Worm (Caenorhabditis elegans) whole organism, mixed stage, embryonic: ENCODE measurements around the gene Y73F8A.36.

Experiments used
- M03D4.4 ChIP-seq: sonication (generic microtip); optimal IDR thresholded peaks from 2 replicates; lab custom pipeline; 2017; ENCODE audit warnings: mild to moderate bottlenecking, missing genetic modification characterization, missing compliant biosample characterization
- bed-3 ChIP-seq: fragments of 200-800 bp; sonication (Bioruptor generic); optimal IDR thresholded peaks from 3 replicates; lab custom pipeline; 2018; ENCODE audit warnings: mild to moderate bottlenecking, missing genetic modification characterization, moderate library complexity, missing compliant biosample characterization
- blmp-1 ChIP-seq: fragments of 150-350 bp; optimal IDR thresholded peaks from 2 replicates; lab custom pipeline; 2014; ENCODE audit warnings: missing biosample characterization, missing genetic modification characterization
- ceh-39 ChIP-seq: fragments of 150-350 bp; optimal IDR thresholded peaks from 2 replicates; lab custom pipeline; 2014; ENCODE audit warnings: missing biosample characterization, missing genetic modification characterization
- ceh-43 ChIP-seq: fragments of 200-800 bp; sonication (Bioruptor generic); optimal IDR thresholded peaks from 2 replicates; lab custom pipeline; 2018; ENCODE audit warnings: mild to moderate bottlenecking, missing genetic modification characterization, moderate library complexity, missing compliant biosample characterization
- ces-1 ChIP-seq: fragments of 150-350 bp; optimal IDR thresholded peaks from 2 replicates; lab custom pipeline; 2014; ENCODE audit warnings: missing biosample characterization, missing genetic modification reagents, missing genetic modification characterization
- cnd-1 ChIP-seq: fragments of 200-800 bp; sonication (Bioruptor generic); optimal IDR thresholded peaks from 2 replicates; lab custom pipeline; 2018; ENCODE audit warnings: mild to moderate bottlenecking, missing genetic modification characterization, missing compliant biosample characterization
- drap-1 ChIP-seq: fragments of 200-800 bp; sonication (Bioruptor generic); optimal IDR thresholded peaks from 3 replicates; lab custom pipeline; 2018; ENCODE audit warnings: mild to moderate bottlenecking, missing genetic modification characterization, missing compliant biosample characterization
- elt-1 ChIP-seq: sonication (generic microtip); optimal IDR thresholded peaks from 2 replicates; lab custom pipeline; 2017; ENCODE audit warnings: missing genetic modification characterization, mild to moderate bottlenecking, missing compliant biosample characterization, antibody characterized with exemption, moderate library complexity, borderline replicate concordance; ENCODE audit not compliant: insufficient read depth
- elt-3 ChIP-seq: fragments of 150-350 bp; optimal IDR thresholded peaks from 2 replicates; lab custom pipeline; 2014; ENCODE audit warnings: missing biosample characterization, missing genetic modification characterization
- flh-1 ChIP-seq: fragments of 200-800 bp; sonication (Bioruptor generic); optimal IDR thresholded peaks from 2 replicates; lab custom pipeline; 2018; ENCODE audit warnings: mild to moderate bottlenecking, missing genetic modification characterization, moderate library complexity, missing compliant biosample characterization
- ham-2 ChIP-seq: fragments of 200-800 bp; sonication (Bioruptor generic); optimal IDR thresholded peaks from 2 replicates; lab custom pipeline; 2018; ENCODE audit warnings: mild to moderate bottlenecking, missing genetic modification characterization, missing compliant biosample characterization
- hlh-1 ChIP-seq: fragments of 150-350 bp; optimal IDR thresholded peaks from 2 replicates; lab custom pipeline; 2014; ENCODE audit warnings: missing biosample characterization, missing genetic modification reagents, missing genetic modification characterization
- lin-13 ChIP-seq: fragments of 150-350 bp; optimal IDR thresholded peaks from 2 replicates; lab custom pipeline; 2014; ENCODE audit warnings: missing biosample characterization, missing genetic modification characterization
- lin-32 ChIP-seq: fragments of 200-800 bp; sonication (Bioruptor generic); optimal IDR thresholded peaks from 2 replicates; lab custom pipeline; 2018; ENCODE audit warnings: mild to moderate bottlenecking, missing genetic modification characterization, missing compliant biosample characterization
- lsy-2 ChIP-seq: fragments of 150-350 bp; optimal IDR thresholded peaks from 2 replicates; lab custom pipeline; 2014; ENCODE audit warnings: missing biosample characterization, missing genetic modification characterization
- mab-5 ChIP-seq: fragments of 150-350 bp; optimal IDR thresholded peaks from 2 replicates; lab custom pipeline; 2014; ENCODE audit warnings: missing biosample characterization, missing genetic modification characterization
- mep-1 ChIP-seq: fragments of 150-350 bp; optimal IDR thresholded peaks from 2 replicates; lab custom pipeline; 2017; ENCODE audit warnings: missing biosample characterization, missing genetic modification reagents, missing genetic modification characterization, inconsistent platforms
- mls-2 ChIP-seq: sonication (generic microtip); optimal IDR thresholded peaks from 2 replicates; lab custom pipeline; 2016; ENCODE audit warnings: mild to moderate bottlenecking, missing genetic modification characterization, moderate library complexity, missing compliant biosample characterization
- nhr-2 ChIP-seq: fragments of 150-350 bp; optimal IDR thresholded peaks from 2 replicates; lab custom pipeline; 2014; ENCODE audit warnings: missing biosample characterization, missing genetic modification characterization
- nhr-237 ChIP-seq: fragments of 150-350 bp; optimal IDR thresholded peaks from 2 replicates; lab custom pipeline; 2014; ENCODE audit warnings: missing biosample characterization, missing genetic modification characterization
- nhr-28 ChIP-seq: fragments of 150-350 bp; optimal IDR thresholded peaks from 2 replicates; lab custom pipeline; 2014; ENCODE audit warnings: missing biosample characterization, missing genetic modification characterization
- nhr-76 ChIP-seq: sonication (generic microtip); optimal IDR thresholded peaks from 2 replicates; lab custom pipeline; 2017; ENCODE audit warnings: missing biosample characterization, missing genetic modification characterization
- pha-4 ChIP-seq: fragments of 150-350 bp; optimal IDR thresholded peaks from 2 replicates; lab custom pipeline; 2018; ENCODE audit warnings: missing biosample characterization, missing genetic modification reagents, missing genetic modification characterization
- sem-2 ChIP-seq: fragments of 200-800 bp; sonication (Bioruptor generic); optimal IDR thresholded peaks from 2 replicates; lab custom pipeline; 2018; ENCODE audit warnings: mild to moderate bottlenecking, missing genetic modification characterization, missing compliant biosample characterization
- snpc-4 ChIP-seq: fragments of 150-350 bp; optimal IDR thresholded peaks from 2 replicates; lab custom pipeline; 2014; ENCODE audit warnings: missing biosample characterization, missing genetic modification characterization
- sptf-1 ChIP-seq: sonication (generic microtip); optimal IDR thresholded peaks from 2 replicates; lab custom pipeline; 2017; ENCODE audit warnings: mild to moderate bottlenecking, missing genetic modification characterization, moderate library complexity, missing compliant biosample characterization
- tbx-8 ChIP-seq: fragments of 200-800 bp; sonication (Bioruptor generic); optimal IDR thresholded peaks from 2 replicates; lab custom pipeline; 2018; ENCODE audit warnings: mild to moderate bottlenecking, missing genetic modification characterization, moderate library complexity, missing compliant biosample characterization
- unc-120 ChIP-seq: sonication (generic microtip); optimal IDR thresholded peaks from 2 replicates; lab custom pipeline; 2017; ENCODE audit warnings: missing genetic modification characterization, missing compliant biosample characterization; ENCODE audit not compliant: poor library complexity, severe bottlenecking
- unc-39 ChIP-seq: fragments of 150-350 bp; optimal IDR thresholded peaks from 2 replicates; lab custom pipeline; 2014; ENCODE audit warnings: missing biosample characterization, missing genetic modification characterization
- unc-62 ChIP-seq: fragments of 150-350 bp; optimal IDR thresholded peaks from 2 replicates; lab custom pipeline; 2014; ENCODE audit warnings: missing biosample characterization, missing genetic modification reagents, missing genetic modification characterization
- zip-8 ChIP-seq: fragments of 150-350 bp; optimal IDR thresholded peaks from 2 replicates; lab custom pipeline; 2014; ENCODE audit warnings: missing biosample characterization, missing genetic modification characterization

Gene Y73F8A.36

DNA sequence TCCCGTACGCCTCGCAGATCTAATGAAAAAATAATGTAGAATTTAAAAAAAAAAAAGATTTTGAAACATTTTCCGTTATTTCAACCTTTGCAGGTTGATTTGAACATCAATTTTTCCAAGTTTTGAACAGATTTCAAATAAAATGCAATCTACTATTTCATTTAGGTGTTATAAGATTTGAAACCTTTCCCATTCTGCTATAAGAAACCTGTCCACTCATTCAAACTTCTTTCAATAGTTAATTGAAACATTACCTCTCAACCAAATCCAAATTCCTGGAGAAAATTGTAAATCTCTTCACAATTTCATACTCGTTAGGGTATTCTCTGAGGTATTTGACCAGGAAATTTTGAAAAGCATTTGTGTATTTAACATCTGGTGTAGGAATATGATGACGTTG is 31.1 kb upstream of the Y73F8A.36 start:
- TF ChIP-seq pha-4, result no peak
- no peak for TF ChIP-seq lin-13 (tag; lab: Kevin White, UChicago)
- no peak for TF ChIP-seq ceh-39 (tag; lab: Kevin White, UChicago)
- no peak for TF ChIP-seq unc-62 (GFP tag; lab: Kevin White, UChicago)
- TF ChIP-seq M03D4.4 (tag; lab: Kevin White, UChicago), result no peak
- no peak for TF ChIP-seq drap-1 (GFP tag; lab: Kevin White, UChicago)
- no peak for TF ChIP-seq tbx-8 (GFP tag; lab: Kevin White, UChicago)
- no peak for TF ChIP-seq mls-2 (tag; lab: Kevin White, UChicago)
- TF ChIP-seq snpc-4 (tag; lab: Kevin White, UChicago), result no peak
- TF ChIP-seq unc-39, result no peak
- TF ChIP-seq lin-32 (GFP tag; lab: Kevin White, UChicago), result no peak
- no peak for TF ChIP-seq flh-1 (GFP tag; lab: Kevin White, UChicago)
- no peak for TF ChIP-seq bed-3
- no peak for TF ChIP-seq nhr-237 (tag; lab: Kevin White, UChicago)
- TF ChIP-seq nhr-28 (tag; lab: Kevin White, UChicago), result no peak
- no peak for TF ChIP-seq nhr-2 (tag; lab: Kevin White, UChicago)
- TF ChIP-seq mep-1 (tag; lab: Kevin White, UChicago), result no peak
- TF ChIP-seq nhr-76 (tag; lab: Kevin White, UChicago), result no peak
- TF ChIP-seq cnd-1 (tag; lab: Kevin White, UChicago), result no peak

DNA sequence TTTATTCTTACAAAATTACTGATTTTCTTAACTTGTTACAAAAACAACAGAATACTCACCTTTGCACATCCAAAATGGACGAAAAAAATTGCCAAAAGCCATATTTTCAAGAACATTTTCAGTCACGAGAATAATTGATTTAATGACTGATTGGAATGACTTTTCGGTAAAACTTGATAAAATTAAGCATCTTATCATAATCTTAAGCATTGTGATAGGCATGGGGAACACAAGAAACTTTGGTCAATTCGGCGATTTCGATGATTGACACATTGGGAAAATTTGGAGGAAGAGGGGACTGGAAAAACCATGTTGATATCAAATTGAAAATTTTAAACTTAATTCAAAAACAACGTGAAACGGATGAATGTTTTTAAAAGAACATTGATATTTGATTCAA is 30.3 kb upstream of the Y73F8A.36 start, which contains the start of gene Y40H7A.10:
Gene Y40H7A.10, minus strand, starts transcription at position 128 of the 400 bp plus-strand sequence.
- TF ChIP-seq ceh-39 (tag; lab: Kevin White, UChicago) (no peak), mab-5 (tag; lab: Kevin White, UChicago) (no peak), lin-13 (tag; lab: Kevin White, UChicago) (no peak), unc-120 (tag; lab: Kevin White, UChicago) (no peak), elt-1 (tag; lab: Kevin White, UChicago) (no peak), drap-1 (GFP tag; lab: Kevin White, UChicago) (no peak), mls-2 (tag; lab: Kevin White, UChicago) (no peak), nhr-237 (tag; lab: Kevin White, UChicago) (no peak), bed-3 (no peak), sem-2 (GFP tag; lab: Kevin White, UChicago) (no peak), pha-4 (no peak), lsy-2 (tag; lab: Kevin White, UChicago) (no peak), blmp-1 (tag; lab: Kevin White, UChicago) (no peak), zip-8 (tag; lab: Kevin White, UChicago) (no peak), sptf-1 (tag; lab: Kevin White, UChicago) (no peak), unc-39 (no peak), elt-3 (no peak), snpc-4 (tag; lab: Kevin White, UChicago) (no peak), mep-1 (tag; lab: Kevin White, UChicago) (no peak), ces-1 (GFP tag; lab: Kevin White, UChicago) (no peak)

DNA sequence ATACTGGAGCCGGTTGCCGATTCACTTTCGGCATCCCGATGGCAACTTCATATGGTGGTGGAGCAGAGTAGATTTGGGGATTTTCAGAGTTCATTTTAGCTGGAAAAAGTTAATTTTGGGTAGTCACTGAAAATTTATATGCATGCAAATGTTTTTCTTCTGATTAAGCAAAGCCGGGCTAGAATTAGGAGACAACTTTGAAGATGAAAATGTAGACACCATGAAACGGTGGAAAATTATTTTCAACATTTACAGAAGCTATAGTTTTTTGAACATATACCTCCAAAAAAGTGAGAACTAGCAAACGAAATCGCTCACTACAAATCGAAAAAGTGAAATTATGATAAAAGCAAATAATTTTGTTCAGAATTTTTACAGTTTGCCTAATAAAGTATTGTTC is 25.5 kb upstream of the Y73F8A.36 start, which contains the start of gene Y40H7A.11:
Gene Y40H7A.11, minus strand, starts transcription at position 101 of the 400 bp plus-strand sequence.
- TF ChIP-seq mab-5 (tag; lab: Kevin White, UChicago) (no peak), pha-4 (no peak), nhr-76 (tag; lab: Kevin White, UChicago) (no peak), nhr-237 (tag; lab: Kevin White, UChicago) (no peak), lin-32 (GFP tag; lab: Kevin White, UChicago) (no peak), ham-2 (GFP tag; lab: Kevin White, UChicago) (no peak), nhr-2 (tag; lab: Kevin White, UChicago) (no peak), bed-3 (no peak), flh-1 (GFP tag; lab: Kevin White, UChicago) (no peak), ceh-43 (GFP tag; lab: Kevin White, UChicago) (no peak), elt-3 (no peak), hlh-1 (tag; lab: Kevin White, UChicago) (no peak), mls-2 (tag; lab: Kevin White, UChicago) (no peak), ceh-39 (tag; lab: Kevin White, UChicago) (no peak)

DNA sequence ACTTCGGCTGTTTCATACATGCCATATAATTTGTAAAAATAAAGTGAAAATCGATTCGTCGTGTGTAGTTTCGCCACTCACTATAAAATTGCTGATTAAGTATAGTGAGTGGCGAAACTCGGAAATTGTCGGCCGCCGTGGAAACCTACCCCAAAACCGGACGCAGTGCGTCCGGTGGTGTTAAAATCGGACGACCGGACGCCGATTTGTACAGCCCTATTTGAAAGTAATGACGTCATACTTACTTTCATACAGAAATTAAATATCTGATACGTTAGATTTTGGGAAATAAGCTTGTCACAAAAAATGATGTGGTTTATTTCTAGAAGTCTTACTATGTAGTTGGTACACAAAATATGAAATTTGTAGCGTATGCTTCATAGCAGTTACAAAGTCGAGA is 11.5 kb upstream of the Y73F8A.36 start:
- TF ChIP-seq zip-8 (tag; lab: Kevin White, UChicago) (peak; percentile 29), elt-1 (tag; lab: Kevin White, UChicago) (no peak)
- TF ChIP-seq, all 35 proteins: peak for 1
